Fruit fly (Drosophila melanogaster): ENCODE measurements around the gene aurB.

aurB gene

DNA sequence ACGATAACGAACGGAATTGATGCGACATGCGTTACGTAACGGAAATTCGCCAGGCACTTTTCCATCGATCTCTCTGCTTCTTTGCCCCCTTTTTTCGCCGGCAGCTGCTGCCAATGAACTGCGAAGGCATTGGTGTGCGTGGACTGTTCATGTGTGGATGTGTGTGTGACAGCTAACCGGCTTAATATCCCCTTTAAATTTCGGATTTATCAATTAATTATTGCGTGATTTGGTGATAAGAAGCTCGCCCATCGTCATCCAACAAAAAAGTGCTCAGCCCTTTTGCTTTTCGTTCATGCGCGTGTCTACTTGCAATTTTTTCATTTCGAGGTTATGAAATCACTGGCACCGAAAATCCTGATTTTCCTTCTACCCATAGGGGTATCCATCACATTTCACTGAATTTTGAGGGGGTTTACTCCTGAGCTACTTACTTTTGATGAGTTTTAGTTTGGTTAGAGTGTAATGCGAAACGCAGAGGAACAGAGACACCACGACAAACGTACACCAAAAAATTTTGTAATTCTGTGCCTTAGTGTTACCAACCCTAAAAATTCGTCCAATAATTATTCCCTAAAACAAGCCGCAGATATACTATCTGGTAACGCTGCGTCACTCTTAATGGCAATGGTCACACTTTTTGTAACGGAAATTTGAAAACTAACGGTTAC, 7.4 kb downstream of the aurB start, which contains the start of gene porin (continued):
- TF ChIP-seq Vsx1 (GFP tag; optimal IDR thresholded peaks at IDR 0.05): no peak
- no peak for TF ChIP-seq CG10959 (GFP tag; IDR thresholded peaks at IDR 0.05)
- TF ChIP-seq tin (GFP tag; optimal IDR thresholded peaks at IDR 0.05): no peak
- no peak for TF ChIP-seq lmd (GFP tag; IDR thresholded peaks at IDR 0.05)
- TF ChIP-seq CG12769 (tag; optimal IDR thresholded peaks at IDR 0.05): no peak
- TF ChIP-seq run (tag; optimal IDR thresholded peaks at IDR 0.05): no peak
- peak; percentile 49 for TF ChIP-seq CG17829 (tag; optimal IDR thresholded peaks at IDR 0.05)
- TF ChIP-seq CG2712 (tag; optimal IDR thresholded peaks at IDR 0.05): peak; percentile 48
- TF ChIP-seq CG9437 (GFP tag; optimal IDR thresholded peaks at IDR 0.05): peak; percentile 83
- TF ChIP-seq HHEX (GFP tag; optimal IDR thresholded peaks at IDR 0.05): no peak
- peak; percentile 34; the same call in 1 of the 2 replicates for TF ChIP-seq chm (GFP tag; IDR thresholded peaks at IDR 0.05)
- no peak for TF ChIP-seq tup (GFP tag; optimal IDR thresholded peaks at IDR 0.05)
- no peak for TF ChIP-seq Gsc (GFP tag; IDR thresholded peaks at IDR 0.05)
- TF ChIP-seq tgo (GFP tag; IDR thresholded peaks at IDR 0.05): no peak
- TF ChIP-seq CG9932 (GFP tag; IDR thresholded peaks at IDR 0.05): no peak
- no peak for TF ChIP-seq CG1233 (GFP tag; optimal IDR thresholded peaks at IDR 0.05)
- TF ChIP-seq CG2678 (tag; optimal IDR thresholded peaks at IDR 0.05): peak; percentile 7
- no peak for TF ChIP-seq fd96Cb (tag; optimal IDR thresholded peaks at IDR 0.05)
- TF ChIP-seq CG3163 (GFP tag; optimal IDR thresholded peaks at IDR 0.05): no peak
- peak; percentile 23; the same call in 1 of the 2 replicates for TF ChIP-seq sob (GFP tag; IDR thresholded peaks at IDR 0.05)
- TF ChIP-seq CG12659 (GFP tag; optimal IDR thresholded peaks at IDR 0.05): peak; percentile 51
- no peak for TF ChIP-seq ap (GFP tag; IDR thresholded peaks at IDR 0.05)
- TF ChIP-seq CG2889 (GFP tag; IDR thresholded peaks at IDR 0.05): no peak
- TF ChIP-seq CG12236 (GFP tag; optimal IDR thresholded peaks at IDR 0.05): no peak
- TF ChIP-seq CG11398 (GFP tag; optimal IDR thresholded peaks at IDR 0.05): no peak
- no peak for TF ChIP-seq CG30431 (GFP tag; optimal IDR thresholded peaks at IDR 0.05)
- TF ChIP-seq ase (GFP tag; IDR thresholded peaks at IDR 0.05): no peak
- TF ChIP-seq CG7556 (GFP tag; optimal IDR thresholded peaks at IDR 0.05): no peak
- TF ChIP-seq CG4617 (GFP tag; optimal IDR thresholded peaks at IDR 0.05; ENCODE audit: borderline replicate concordance): peak; percentile 83
- TF ChIP-seq CG17361 (GFP tag; IDR thresholded peaks at IDR 0.05): 0 out of 3 replicates have a peak, but pooled peaks have one; percentile 17
- TF ChIP-seq CG8388 (GFP tag; optimal IDR thresholded peaks at IDR 0.05): no peak
- TF ChIP-seq tap (tag; optimal IDR thresholded peaks at IDR 0.05): no peak
- no peak for TF ChIP-seq Optix (GFP tag; IDR thresholded peaks at IDR 0.05)
- peak; percentile 45 for TF ChIP-seq lab (GFP tag; optimal IDR thresholded peaks at IDR 0.05)
- no peak for TF ChIP-seq Oaz (GFP tag; IDR thresholded peaks at IDR 0.05)
- TF ChIP-seq grau (tag; optimal IDR thresholded peaks at IDR 0.05): no peak
- no peak for TF ChIP-seq CG4707 (GFP tag; optimal IDR thresholded peaks at IDR 0.05)
- TF ChIP-seq MESR4 (GFP tag; optimal IDR thresholded peaks at IDR 0.05): peak; percentile 94
- no peak for TF ChIP-seq otp (GFP tag; IDR thresholded peaks at IDR 0.05)
- TF ChIP-seq Doc3 (GFP tag; IDR thresholded peaks at IDR 0.05; ENCODE audit: partially characterized antibody): no peak
- no peak for TF ChIP-seq Dek (tag; optimal IDR thresholded peaks at IDR 0.05)
- no peak for TF ChIP-seq shn (GFP tag; optimal IDR thresholded peaks at IDR 0.05)
- TF ChIP-seq CG7786 (GFP tag; optimal IDR thresholded peaks at IDR 0.05): no peak
- no peak for TF ChIP-seq repo (GFP tag; optimal IDR thresholded peaks at IDR 0.05)
- no peak for TF ChIP-seq gem (tag; optimal IDR thresholded peaks at IDR 0.05)
- no peak for TF ChIP-seq sim (GFP tag; IDR thresholded peaks at IDR 0.05)
- no peak for TF ChIP-seq pan (optimal IDR thresholded peaks at IDR 0.05)
- TF ChIP-seq pan (GFP tag; optimal IDR thresholded peaks at IDR 0.05 in 1 of 2, IDR thresholded peaks at IDR 0.05 in 1 of 2): no peak
- peak; percentile 17 for TF ChIP-seq HmgZ (tag; optimal IDR thresholded peaks at IDR 0.05)
- no peak for TF ChIP-seq tx (GFP tag; optimal IDR thresholded peaks at IDR 0.05)
- no peak for TF ChIP-seq Blimp-1 (GFP tag; optimal IDR thresholded peaks at IDR 0.05)
